Worm (Caenorhabditis elegans) whole organism, early embryonic: Measurements from ENCODE around the gene B0252.3.
A peak's percentile ranks its signal among the peaks of the same experiment; 100 is the strongest.

ENCODE experiments used
- B0310.2 ChIP-seq: sonication (generic microtip); optimal IDR thresholded peaks from 2 replicates; lab custom pipeline; 2016; ENCODE audit warnings: mild to moderate bottlenecking, missing genetic modification characterization, missing compliant biosample characterization
- F13C5.2 ChIP-seq: sonication (generic microtip); optimal IDR thresholded peaks from 2 replicates; lab custom pipeline; 2017; ENCODE audit warnings: mild to moderate bottlenecking, missing genetic modification characterization, inconsistent platforms, missing compliant biosample characterization
- aly-1 ChIP-seq: sonication (generic microtip); optimal IDR thresholded peaks from 2 replicates; lab custom pipeline; 2016; ENCODE audit warnings: missing genetic modification characterization, missing compliant biosample characterization
- ama-1 ChIP-seq: fragments of 150-350 bp; optimal IDR thresholded peaks from 2 replicates; lab custom pipeline; 2014
- ceh-13 ChIP-seq: fragments of 200-800 bp; sonication (Bioruptor generic); optimal IDR thresholded peaks from 2 replicates; lab custom pipeline; 2018; ENCODE audit warnings: mild to moderate bottlenecking, missing genetic modification characterization, missing compliant biosample characterization
- ceh-36 ChIP-seq: sonication (generic microtip); optimal IDR thresholded peaks from 2 replicates; lab custom pipeline; 2016; ENCODE audit warnings: missing genetic modification characterization, inconsistent platforms, missing compliant biosample characterization
- ets-7 ChIP-seq: sonication (generic microtip); optimal IDR thresholded peaks from 2 replicates; lab custom pipeline; 2016; ENCODE audit warnings: missing genotype, missing genetic modification characterization, missing compliant biosample characterization
- flt-1 ChIP-seq: fragments of 200-800 bp; sonication (Bioruptor generic); IDR thresholded peaks from 2 replicates; pipeline ENCODE4 v1.3.6; 2022; ENCODE audit warnings: missing genetic modification characterization, missing compliant biosample characterization
- hmbx-1 ChIP-seq: sonication (generic microtip); optimal IDR thresholded peaks from 2 replicates; lab custom pipeline; 2016; ENCODE audit warnings: mild to moderate bottlenecking, missing genetic modification characterization, missing compliant biosample characterization
- hmg-4 ChIP-seq: fragments of 200-800 bp; sonication (Bioruptor generic); optimal IDR thresholded peaks from 2 replicates; lab custom pipeline; 2018; ENCODE audit warnings: mild to moderate bottlenecking, missing genetic modification characterization, missing compliant biosample characterization
- hnd-1 ChIP-seq: sonication (generic microtip); optimal IDR thresholded peaks from 2 replicates; lab custom pipeline; 2016; ENCODE audit warnings: missing genetic modification characterization, missing compliant biosample characterization
- pes-1 ChIP-seq: fragments of 200-800 bp; sonication (Bioruptor generic); IDR thresholded peaks from 2 replicates; pipeline ENCODE4 v1.3.6; 2022; ENCODE audit warnings: missing genetic modification reagents, missing genetic modification characterization, missing compliant biosample characterization
- scrt-1 ChIP-seq: fragments of 200-800 bp; sonication (Bioruptor generic); IDR thresholded peaks from 2 replicates; pipeline ENCODE4 v1.3.6; 2022; ENCODE audit warnings: missing genetic modification characterization, missing compliant biosample characterization
- sea-1 ChIP-seq: fragments of 200-800 bp; sonication (Bioruptor generic); conservative IDR thresholded peaks from 2 replicates; pipeline ENCODE4 v1.3.6; 2022; ENCODE audit warnings: missing genetic modification characterization, missing compliant biosample characterization
- tbx-11 ChIP-seq: fragments of 200-800 bp; sonication (Bioruptor generic); IDR thresholded peaks from 2 replicates; pipeline ENCODE4 v1.3.6; 2022; ENCODE audit warnings: missing genetic modification characterization, missing compliant biosample characterization
- tbx-37 ChIP-seq: fragments of 200-800 bp; sonication (Bioruptor generic); conservative IDR thresholded peaks from 2 replicates; pipeline ENCODE4 v1.3.6; 2022; ENCODE audit warnings: missing genetic modification reagents, missing genetic modification characterization, missing compliant biosample characterization
- tra-4 ChIP-seq: sonication (generic microtip); optimal IDR thresholded peaks from 2 replicates; lab custom pipeline; 2017; ENCODE audit warnings: missing genetic modification characterization, missing compliant biosample characterization

The B0252.3 gene

ce11 chrII:6880067-6880466 is 27.5 kb downstream of the B0252.3 start, which contains the start of gene C44B7.7:
Gene C44B7.7 (minus strand): TSS chrII:6880167.
- TF ChIP-seq flt-1 (GFP tag; lab: Robert Waterston, UW), result no peak

DNA sequence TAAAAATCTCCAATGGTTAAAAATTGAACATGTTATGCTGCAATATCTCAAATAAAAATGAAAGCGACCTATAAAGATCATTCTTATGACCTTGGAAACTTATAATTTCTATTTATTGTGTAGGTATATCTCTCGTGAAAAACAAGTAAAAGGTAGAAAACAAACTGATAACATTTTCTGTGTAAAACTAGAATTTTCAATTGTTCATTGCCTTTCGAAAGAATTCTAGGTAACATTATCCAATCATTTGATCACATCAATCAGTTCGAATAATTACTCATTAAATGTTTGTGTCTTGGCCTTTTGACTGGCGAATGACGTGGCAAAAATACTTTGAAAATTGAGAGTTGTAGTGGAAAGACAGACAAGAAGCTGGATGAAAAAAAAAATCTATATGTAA is 29.7 kb downstream of the B0252.3 start:
- TF ChIP-seq hnd-1 (tag; lab: Kevin White, UChicago), result no peak
- TF ChIP-seq B0310.2 (tag; lab: Kevin White, UChicago), result no peak
- no peak for TF ChIP-seq tra-4 (tag; lab: Kevin White, UChicago)

DNA sequence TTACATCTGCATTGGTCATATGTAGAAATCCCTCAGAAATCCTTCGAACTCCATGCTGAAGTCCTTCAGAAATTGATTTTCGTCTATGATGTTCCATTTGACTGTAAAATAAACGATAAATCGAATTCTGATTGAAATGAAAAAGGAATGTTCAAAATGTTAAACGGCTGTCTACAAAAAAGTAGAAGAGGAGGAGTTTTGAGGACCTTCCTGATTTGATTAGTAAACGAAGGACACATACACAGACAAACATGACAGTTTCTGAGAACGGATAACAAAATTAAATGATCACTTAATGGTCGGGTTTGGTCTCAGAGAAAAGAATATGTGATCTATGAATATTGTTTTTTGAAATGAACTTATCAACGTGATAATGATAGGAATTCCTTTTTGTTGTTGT is 30.6 kb downstream of the B0252.3 start, which contains the start of gene slc-36.5:
Gene slc-36.5, minus strand, starts transcription at position 101 of the 400 bp plus-strand sequence.
- no peak for TF ChIP-seq ceh-13 (GFP tag; lab: Kevin White, UChicago)
- TF ChIP-seq ama-1 (lab: Kevin White, UChicago), result no peak
- TF ChIP-seq pes-1, result no peak
- TF ChIP-seq hmbx-1 (tag; lab: Kevin White, UChicago), result no peak
- TF ChIP-seq ceh-36, result no peak
- TF ChIP-seq hnd-1 (tag; lab: Kevin White, UChicago), result no peak
- no peak for TF ChIP-seq B0310.2 (tag; lab: Kevin White, UChicago)
- TF ChIP-seq tbx-11 (GFP tag; lab: Robert Waterston, UW), result no peak
- TF ChIP-seq scrt-1 (GFP tag; lab: Robert Waterston, UW), result no peak
- TF ChIP-seq aly-1 (tag; lab: Kevin White, UChicago), result no peak
- TF ChIP-seq F13C5.2, result no peak
- no peak for TF ChIP-seq ets-7 (tag; lab: Kevin White, UChicago)

- TF ChIP-seq pes-1 (no peak), hmg-4 (GFP tag; lab: Kevin White, UChicago) (no peak), hnd-1 (tag; lab: Kevin White, UChicago) (no peak), tra-4 (tag; lab: Kevin White, UChicago) (no peak), tbx-37 (GFP tag; lab: Robert Waterston, UW) (no peak), B0310.2 (tag; lab: Kevin White, UChicago) (no peak), flt-1 (GFP tag; lab: Robert Waterston, UW) (no peak), F13C5.2 (no peak), tbx-11 (GFP tag; lab: Robert Waterston, UW) (no peak)
Observed at ce11 chrII:6872493-6872892, 35.1 kb downstream of the B0252.3 start, which contains the start of gene C44B7.5. Gene C44B7.5 (minus strand): TSS chrII:6872593.

- no peak for TF ChIP-seq hmg-4 (GFP tag; lab: Kevin White, UChicago)
- no peak for TF ChIP-seq F13C5.2
- no peak for TF ChIP-seq ceh-36
- no peak for TF ChIP-seq scrt-1 (GFP tag; lab: Robert Waterston, UW)
- no peak for TF ChIP-seq ceh-13 (GFP tag; lab: Kevin White, UChicago)
- no peak for TF ChIP-seq B0310.2 (tag; lab: Kevin White, UChicago)
- TF ChIP-seq pes-1, result no peak
- TF ChIP-seq flt-1 (GFP tag; lab: Robert Waterston, UW), result no peak
- no peak for TF ChIP-seq hnd-1 (tag; lab: Kevin White, UChicago)
- no peak for TF ChIP-seq ama-1 (lab: Kevin White, UChicago)
- TF ChIP-seq sea-1, result no peak
- no peak for TF ChIP-seq aly-1 (tag; lab: Kevin White, UChicago)
- no peak for TF ChIP-seq hmbx-1 (tag; lab: Kevin White, UChicago)
- no peak for TF ChIP-seq tbx-11 (GFP tag; lab: Robert Waterston, UW)
- TF ChIP-seq tbx-37 (GFP tag; lab: Robert Waterston, UW), result no peak
- no peak for TF ChIP-seq tra-4 (tag; lab: Kevin White, UChicago)
- TF ChIP-seq ets-7 (tag; lab: Kevin White, UChicago), result no peak
Observed at ce11 chrII:6870803-6871202, 36.8 kb downstream of the B0252.3 start, which contains the start of gene clhm-1. Gene clhm-1 (minus strand): TSS chrII:6871009.

ce11 chrII:6863652-6864051 is 43.9 kb downstream of the B0252.3 start, which contains the start of gene aff-1:
Gene aff-1 (minus strand): TSS chrII:6863752.
- no peak for TF ChIP-seq tbx-37 (GFP tag; lab: Robert Waterston, UW)

DNA sequence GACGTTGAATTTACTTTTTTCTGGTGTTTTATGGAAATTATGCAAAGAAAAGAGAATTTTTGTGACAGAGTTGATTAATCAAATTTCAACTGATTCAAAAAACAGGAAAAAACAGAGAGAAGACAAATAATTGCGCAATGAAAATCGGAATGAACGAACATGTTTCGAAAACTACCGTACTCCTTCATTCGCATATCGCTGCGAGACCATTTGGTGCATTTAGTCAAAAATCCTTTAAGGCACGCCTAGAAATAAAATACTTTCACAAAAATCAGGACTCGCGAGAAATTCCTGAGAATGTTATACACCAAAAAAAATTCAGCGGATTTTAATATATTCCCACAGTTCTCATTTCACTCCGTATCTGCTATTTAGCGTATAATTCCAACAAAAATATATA is 47.5 kb downstream of the B0252.3 start:
- TF ChIP-seq tbx-11 (GFP tag; lab: Robert Waterston, UW) (no peak), pes-1 (no peak), sea-1 (no peak), B0310.2 (tag; lab: Kevin White, UChicago) (no peak), hmg-4 (GFP tag; lab: Kevin White, UChicago) (no peak), ceh-13 (GFP tag; lab: Kevin White, UChicago) (no peak)

DNA sequence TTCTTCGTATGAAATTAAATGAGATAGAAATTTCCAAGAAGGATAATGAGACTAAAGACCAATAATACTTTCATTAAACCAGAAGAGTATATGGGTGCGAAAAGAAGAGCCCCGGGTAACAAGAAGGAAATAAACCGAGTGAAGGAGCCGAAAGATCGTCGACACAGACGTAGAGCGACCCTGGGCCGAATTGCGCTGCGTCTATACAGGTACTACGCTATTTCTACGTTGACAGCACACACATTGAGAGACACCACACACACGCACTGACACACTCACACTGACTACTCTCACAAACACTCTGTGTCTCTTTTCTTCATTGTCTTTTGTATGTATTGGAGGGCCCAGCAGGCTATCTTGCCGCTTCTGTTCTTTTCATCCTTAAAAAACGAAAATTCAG is 48.7 kb downstream of the B0252.3 start:
- TF ChIP-seq hmbx-1 (tag; lab: Kevin White, UChicago), result no peak
- TF ChIP-seq scrt-1 (GFP tag; lab: Robert Waterston, UW), result 0 out of 2 replicates have a peak, but pooled peaks have one; percentile 59
- peak; percentile 63 for TF ChIP-seq hmg-4 (GFP tag; lab: Kevin White, UChicago)
- TF ChIP-seq ceh-36, result peak; percentile 38
- no peak for TF ChIP-seq tra-4 (tag; lab: Kevin White, UChicago)
- peak; percentile 27 for TF ChIP-seq F13C5.2
- TF ChIP-seq hnd-1 (tag; lab: Kevin White, UChicago), result peak; percentile 10

DNA sequence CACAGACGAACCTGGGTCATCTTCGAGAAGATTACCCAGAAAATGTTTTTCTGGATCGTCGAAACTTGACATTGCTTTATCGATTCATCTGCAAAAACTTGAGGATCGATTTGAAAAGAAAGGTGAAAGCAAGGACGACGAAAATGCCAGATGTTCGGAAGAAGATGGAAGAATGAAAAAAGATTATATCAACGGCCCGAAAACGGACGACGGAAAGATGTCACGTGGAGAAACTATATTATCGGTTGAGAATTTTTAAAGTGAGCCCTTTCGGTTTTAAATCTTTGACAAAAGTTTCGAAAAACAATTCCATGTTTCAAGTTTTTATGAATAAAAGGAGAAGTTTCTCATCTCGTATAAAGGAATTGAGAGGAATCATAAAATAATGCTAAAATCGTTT is 49.4 kb downstream of the B0252.3 start, which contains the start of gene dnj-5:
Gene dnj-5, minus strand, starts transcription at position 101 of the 400 bp plus-strand sequence.
- TF ChIP-seq tbx-37 (GFP tag; lab: Robert Waterston, UW), result no peak
- TF ChIP-seq flt-1 (GFP tag; lab: Robert Waterston, UW), result no peak
- no peak for TF ChIP-seq ceh-36
- TF ChIP-seq ama-1 (lab: Kevin White, UChicago), result no peak
- TF ChIP-seq F13C5.2, result no peak
- no peak for TF ChIP-seq B0310.2 (tag; lab: Kevin White, UChicago)
- TF ChIP-seq hnd-1 (tag; lab: Kevin White, UChicago), result no peak
- no peak for TF ChIP-seq hmg-4 (GFP tag; lab: Kevin White, UChicago)
- TF ChIP-seq scrt-1 (GFP tag; lab: Robert Waterston, UW), result no peak
- TF ChIP-seq ceh-13 (GFP tag; lab: Kevin White, UChicago), result no peak
- no peak for TF ChIP-seq hmbx-1 (tag; lab: Kevin White, UChicago)
- no peak for TF ChIP-seq tra-4 (tag; lab: Kevin White, UChicago)
- TF ChIP-seq tbx-11 (GFP tag; lab: Robert Waterston, UW), result no peak
- TF ChIP-seq aly-1 (tag; lab: Kevin White, UChicago), result no peak
- TF ChIP-seq pes-1, result no peak
- TF ChIP-seq sea-1, result no peak
- TF ChIP-seq ets-7 (tag; lab: Kevin White, UChicago), result no peak
